Worm (Caenorhabditis elegans): ENCODE results near the gene F13E9.12.

DNA sequence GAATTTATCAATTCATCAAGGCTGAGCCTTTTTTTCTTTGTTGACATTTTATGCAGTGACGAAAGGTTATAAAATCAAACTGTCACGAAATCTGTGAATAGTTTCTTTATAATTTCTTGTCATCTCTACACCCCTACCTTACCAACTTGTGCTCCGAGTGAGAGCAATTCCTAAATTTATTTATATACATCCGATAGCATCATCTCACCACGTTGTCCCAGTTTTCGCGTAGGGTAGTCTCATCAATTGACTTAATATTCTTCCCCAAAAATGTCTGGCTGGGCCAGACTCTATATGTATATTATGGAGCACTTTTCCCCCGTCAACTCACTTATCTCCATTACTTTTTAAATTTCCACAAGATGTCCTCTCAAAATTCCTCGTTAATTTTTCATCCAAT lies 49.0 kb downstream of the F13E9.12 start:
- TF ChIP-seq him-1 (tag; optimal IDR thresholded peaks at IDR 0.05) (no peak), W03F9.2 (tag; optimal IDR thresholded peaks at IDR 0.05) (no peak)
